Worm (Caenorhabditis elegans) whole organism, mixed stage, embryonic: ENCODE measurements around the gene cdh-3.

Experiments
- blmp-1 ChIP-seq: fragments of 150-350 bp; optimal IDR thresholded peaks from 2 replicates; lab custom pipeline; 2014; ENCODE audit warnings: missing biosample characterization, missing genetic modification characterization
- elt-3 ChIP-seq: fragments of 150-350 bp; optimal IDR thresholded peaks from 2 replicates; lab custom pipeline; 2014; ENCODE audit warnings: missing biosample characterization, missing genetic modification characterization
- hlh-1 ChIP-seq: fragments of 150-350 bp; optimal IDR thresholded peaks from 2 replicates; lab custom pipeline; 2014; ENCODE audit warnings: missing biosample characterization, missing genetic modification reagents, missing genetic modification characterization
- lin-32 ChIP-seq: fragments of 200-800 bp; sonication (Bioruptor generic); optimal IDR thresholded peaks from 2 replicates; lab custom pipeline; 2018; ENCODE audit warnings: mild to moderate bottlenecking, missing genetic modification characterization, missing compliant biosample characterization
- lsy-2 ChIP-seq: fragments of 150-350 bp; optimal IDR thresholded peaks from 2 replicates; lab custom pipeline; 2014; ENCODE audit warnings: missing biosample characterization, missing genetic modification characterization
- nhr-237 ChIP-seq: fragments of 150-350 bp; optimal IDR thresholded peaks from 2 replicates; lab custom pipeline; 2014; ENCODE audit warnings: missing biosample characterization, missing genetic modification characterization
- nhr-76 ChIP-seq: sonication (generic microtip); optimal IDR thresholded peaks from 2 replicates; lab custom pipeline; 2017; ENCODE audit warnings: missing biosample characterization, missing genetic modification characterization
- pha-4 ChIP-seq: fragments of 150-350 bp; optimal IDR thresholded peaks from 2 replicates; lab custom pipeline; 2018; ENCODE audit warnings: missing biosample characterization, missing genetic modification reagents, missing genetic modification characterization
- snpc-4 ChIP-seq: fragments of 150-350 bp; optimal IDR thresholded peaks from 2 replicates; lab custom pipeline; 2014; ENCODE audit warnings: missing biosample characterization, missing genetic modification characterization
- unc-62 ChIP-seq: fragments of 150-350 bp; optimal IDR thresholded peaks from 2 replicates; lab custom pipeline; 2014; ENCODE audit warnings: missing biosample characterization, missing genetic modification reagents, missing genetic modification characterization

DNA sequence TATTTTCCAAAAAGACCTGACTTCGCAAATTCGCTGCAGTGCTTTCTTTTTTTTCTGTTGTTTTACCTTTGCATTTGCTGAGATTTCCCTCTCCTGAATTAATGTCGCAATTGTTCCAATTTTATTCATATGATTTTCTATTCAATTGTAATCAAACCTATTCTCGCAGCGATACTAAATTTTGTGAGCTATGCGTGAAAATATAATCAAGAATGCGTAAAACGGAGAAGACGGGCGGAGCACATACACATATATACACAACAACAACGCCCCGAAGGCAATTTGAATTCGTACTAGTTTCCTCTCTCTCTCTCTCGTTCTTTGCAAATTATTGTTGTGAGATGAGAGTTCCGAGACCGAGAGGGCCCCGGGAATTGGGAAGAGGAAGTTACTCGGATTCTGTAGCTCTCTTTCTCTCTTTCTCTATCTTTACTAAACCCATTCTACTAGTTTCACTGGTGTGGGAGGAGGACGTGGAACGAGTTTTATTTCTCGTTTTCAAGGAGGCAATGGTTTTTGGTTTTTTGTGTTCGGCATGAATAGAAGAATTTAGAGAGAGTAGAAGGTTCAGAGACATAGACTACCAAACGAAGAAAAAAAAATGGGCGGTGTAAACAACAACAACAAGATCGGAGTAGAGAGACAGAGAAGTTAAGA, 30.7 kb downstream of the cdh-3 start:
- TF ChIP-seq hlh-1 (tag; lab: Kevin White, UChicago) (no peak), unc-62 (GFP tag; lab: Kevin White, UChicago) (no peak), lsy-2 (tag; lab: Kevin White, UChicago) (peak; percentile 22), blmp-1 (tag; lab: Kevin White, UChicago) (no peak), elt-3 (tag; lab: Kevin White, UChicago) (no peak), nhr-76 (no peak), pha-4 (tag; lab: Kevin White, UChicago) (no peak), nhr-237 (tag; lab: Kevin White, UChicago) (no peak), lin-32 (no peak), snpc-4 (tag; lab: Kevin White, UChicago) (no peak)
